Worm (Caenorhabditis elegans) whole organism, L1 larva: ENCODE results near the gene K07H8.9.

Experiments used
- C34B4.2 ChIP-seq: sonication (generic microtip); optimal IDR thresholded peaks from 2 replicates; lab custom pipeline; 2017; ENCODE audit warnings: mild to moderate bottlenecking, missing genetic modification characterization, missing compliant biosample characterization
- F16B12.6 ChIP-seq: fragments of 150-350 bp; optimal IDR thresholded peaks from 2 replicates; lab custom pipeline; 2014; ENCODE audit warnings: missing biosample characterization, missing genetic modification characterization
- blmp-1 ChIP-seq: fragments of 150-350 bp; optimal IDR thresholded peaks from 2 replicates; lab custom pipeline; 2014; ENCODE audit warnings: missing biosample characterization, missing genetic modification characterization
- ceh-63 ChIP-seq: fragments of 200-800 bp; sonication (Bioruptor generic); optimal IDR thresholded peaks from 2 replicates; lab custom pipeline; 2018; ENCODE audit warnings: mild to moderate bottlenecking, missing genetic modification characterization, missing compliant biosample characterization
- ceh-8 ChIP-seq: fragments of 200-800 bp; sonication (Bioruptor generic); optimal IDR thresholded peaks from 2 replicates; lab custom pipeline; 2018; ENCODE audit warnings: mild to moderate bottlenecking, missing genetic modification characterization, moderate library complexity, missing compliant biosample characterization
- ceh-90 ChIP-seq: sonication (generic microtip); optimal IDR thresholded peaks from 2 replicates; lab custom pipeline; 2016; ENCODE audit warnings: missing genetic modification characterization, missing compliant biosample characterization
- ces-1 ChIP-seq: fragments of 150-350 bp; optimal IDR thresholded peaks from 2 replicates; lab custom pipeline; 2014; ENCODE audit warnings: missing biosample characterization, missing genetic modification reagents, missing genetic modification characterization
- dpl-1 ChIP-seq, 3 experiments: fragments of 150-350 bp in 2 of 3; sonication (generic microtip) in 1 of 3; optimal IDR thresholded peaks; 2 replicates each; lab custom pipeline; 2014 to 2017; ENCODE audit warnings: missing biosample characterization in 3 of 3, missing genetic modification characterization in 3 of 3, missing genetic modification reagents in 3 of 3
- dsc-1 ChIP-seq: sonication (generic microtip); optimal IDR thresholded peaks from 2 replicates; lab custom pipeline; 2016; ENCODE audit warnings: mild to moderate bottlenecking, missing genetic modification characterization, missing compliant biosample characterization
- efl-3 ChIP-seq: fragments of 200-800 bp; sonication (Bioruptor generic); optimal IDR thresholded peaks from 2 replicates; lab custom pipeline; 2018; ENCODE audit warnings: mild to moderate bottlenecking, missing genetic modification characterization, missing compliant biosample characterization
- elt-3 ChIP-seq, 6 experiments: fragments of 150-350 bp in 1 of 6; sonication (generic microtip); optimal IDR thresholded peaks; 2 replicates each; lab custom pipeline; 2017 to 2018; ENCODE audit warnings: missing biosample characterization in 6 of 6, missing genetic modification characterization in 6 of 6, inconsistent platforms in 1 of 6
- fkh-8 ChIP-seq: sonication (generic microtip); optimal IDR thresholded peaks from 2 replicates; lab custom pipeline; 2016; ENCODE audit warnings: mild to moderate bottlenecking, missing genetic modification characterization, missing compliant biosample characterization
- hlh-17 ChIP-seq: fragments of 200-800 bp; sonication (Bioruptor generic); optimal IDR thresholded peaks from 2 replicates; lab custom pipeline; 2018; ENCODE audit warnings: missing genetic modification characterization, mild to moderate bottlenecking, missing compliant biosample characterization, moderate library complexity, borderline replicate concordance
- irx-1 ChIP-seq: sonication (generic microtip); optimal IDR thresholded peaks from 2 replicates; lab custom pipeline; 2016; ENCODE audit warnings: missing genetic modification characterization, missing compliant biosample characterization
- isw-1 ChIP-seq: fragments of 200-800 bp; sonication (Bioruptor generic); IDR thresholded peaks from 2 replicates; pipeline ENCODE4 v1.3.6; 2022; ENCODE audit warnings: missing genetic modification characterization, missing compliant biosample characterization
- jun-1 ChIP-seq: fragments of 150-350 bp; optimal IDR thresholded peaks from 2 replicates; lab custom pipeline; 2014; ENCODE audit warnings: missing biosample characterization, missing genetic modification reagents, missing genetic modification characterization
- lin-13 ChIP-seq: fragments of 150-350 bp; optimal IDR thresholded peaks from 2 replicates; lab custom pipeline; 2014; ENCODE audit warnings: missing biosample characterization, missing genetic modification reagents, missing genetic modification characterization
- lin-14 ChIP-seq: fragments of 200-800 bp; sonication (Bioruptor generic); optimal IDR thresholded peaks from 2 replicates; lab custom pipeline; 2018; ENCODE audit warnings: mild to moderate bottlenecking, missing genetic modification characterization, moderate library complexity, missing compliant biosample characterization
- lin-39 ChIP-seq: fragments of 150-350 bp; optimal IDR thresholded peaks from 2 replicates; lab custom pipeline; 2014; ENCODE audit warnings: missing biosample characterization, missing genetic modification reagents, missing genetic modification characterization
- lsy-2 ChIP-seq, 2 experiments: fragments of 150-350 bp; optimal IDR thresholded peaks; 2 replicates each; lab custom pipeline; 2014; ENCODE audit warnings: missing biosample characterization in 2 of 2, missing genetic modification characterization in 2 of 2
- mab-9 ChIP-seq: fragments of 200-800 bp; sonication (Bioruptor generic); IDR thresholded peaks from 2 replicates; pipeline ENCODE4 v1.3.6; 2022; ENCODE audit warnings: missing genetic modification reagents, missing genetic modification characterization, missing compliant biosample characterization
- mdl-1 ChIP-seq, 2 experiments: fragments of 150-350 bp; optimal IDR thresholded peaks; 2 replicates each; lab custom pipeline; 2014 to 2017; ENCODE audit warnings: missing biosample characterization in 2 of 2, missing genetic modification characterization in 2 of 2, inconsistent platforms in 1 of 2
- mef-2 ChIP-seq: fragments of 150-350 bp; optimal IDR thresholded peaks from 2 replicates; lab custom pipeline; 2014; ENCODE audit warnings: missing biosample characterization, missing genetic modification characterization
- nhr-11 ChIP-seq: fragments of 150-350 bp; optimal IDR thresholded peaks from 2 replicates; lab custom pipeline; 2014; ENCODE audit warnings: missing biosample characterization, missing genetic modification characterization
- nhr-12 ChIP-seq: sonication (generic microtip); optimal IDR thresholded peaks from 2 replicates; lab custom pipeline; 2017; ENCODE audit warnings: missing biosample characterization, missing genetic modification characterization
- nhr-19 ChIP-seq: fragments of 200-800 bp; sonication (Bioruptor generic); conservative IDR thresholded peaks from 2 replicates; pipeline ENCODE4 v1.3.6; 2022; ENCODE audit warnings: missing genetic modification characterization, missing compliant biosample characterization
- nhr-20 ChIP-seq: sonication (generic microtip); optimal IDR thresholded peaks from 2 replicates; lab custom pipeline; 2016; ENCODE audit warnings: mild to moderate bottlenecking, missing genetic modification characterization, missing compliant biosample characterization
- nhr-71 ChIP-seq: sonication (generic microtip); optimal IDR thresholded peaks from 2 replicates; lab custom pipeline; 2016; ENCODE audit warnings: mild to moderate bottlenecking, missing genetic modification characterization, moderate library complexity, missing compliant biosample characterization
- nhr-84 ChIP-seq: sonication (generic microtip); optimal IDR thresholded peaks from 2 replicates; lab custom pipeline; 2017; ENCODE audit warnings: missing biosample characterization, missing genetic modification characterization
- nhr-85 ChIP-seq: sonication (generic microtip); peaks from one replicate; lab custom pipeline; 2016; ENCODE audit warnings: missing genetic modification characterization, inconsistent platforms, missing compliant biosample characterization
- pag-3 ChIP-seq: sonication (generic microtip); optimal IDR thresholded peaks from 2 replicates; lab custom pipeline; 2017; ENCODE audit warnings: missing genetic modification characterization, mild to moderate bottlenecking, missing compliant biosample characterization, antibody characterized with exemption, borderline replicate concordance; ENCODE audit not compliant: insufficient read depth
- rnt-1 ChIP-seq: sonication (generic microtip); optimal IDR thresholded peaks from 2 replicates; lab custom pipeline; 2016; ENCODE audit warnings: mild to moderate bottlenecking, missing genetic modification characterization, moderate library complexity, missing compliant biosample characterization
- skn-1 ChIP-seq: fragments of 150-350 bp; optimal IDR thresholded peaks from 2 replicates; lab custom pipeline; 2014; ENCODE audit warnings: missing biosample characterization, missing genetic modification characterization
- snpc-4 ChIP-seq: fragments of 150-350 bp; optimal IDR thresholded peaks from 2 replicates; lab custom pipeline; 2014; ENCODE audit warnings: missing biosample characterization, missing genetic modification characterization
- sox-4 ChIP-seq: sonication (generic microtip); optimal IDR thresholded peaks from 2 replicates; lab custom pipeline; 2016; ENCODE audit warnings: missing genetic modification characterization, missing compliant biosample characterization
- sup-37 ChIP-seq: fragments of 200-800 bp; sonication (Bioruptor generic); optimal IDR thresholded peaks from 2 replicates; lab custom pipeline; 2018; ENCODE audit warnings: mild to moderate bottlenecking, missing genetic modification characterization, missing compliant biosample characterization
- tlp-1 ChIP-seq: fragments of 150-350 bp; optimal IDR thresholded peaks from 2 replicates; lab custom pipeline; 2014; ENCODE audit warnings: missing biosample characterization, missing genetic modification characterization
- vab-15 ChIP-seq: sonication (generic microtip); optimal IDR thresholded peaks from 2 replicates; lab custom pipeline; 2017; ENCODE audit warnings: missing genotype, mild to moderate bottlenecking, missing genetic modification characterization, missing compliant biosample characterization

The K07H8.9 gene

ce11 chrIV:8328913-8329312 is 42.6 kb upstream of the K07H8.9 start, which contains the start of gene F35H10.2:
Gene F35H10.2 (plus strand): TSS chrIV:8329213.
- no peak for TF ChIP-seq skn-1 (tag; lab: Kevin White, UChicago)
- TF ChIP-seq nhr-19, result no peak
- no peak for TF ChIP-seq vab-15
- TF ChIP-seq snpc-4 (tag; lab: Kevin White, UChicago), result no peak
- TF ChIP-seq efl-3, result no peak
- no peak for TF ChIP-seq sox-4 (tag; lab: Kevin White, UChicago)
- TF ChIP-seq nhr-11 (tag; lab: Kevin White, UChicago), result no peak
- TF ChIP-seq C34B4.2, result no peak
- TF ChIP-seq nhr-20, result no peak
- no peak for TF ChIP-seq irx-1 (tag; lab: Kevin White, UChicago)
- TF ChIP-seq lin-13 (GFP tag; lab: Kevin White, UChicago), result no peak
- TF ChIP-seq lsy-2 (tag; optimal IDR thresholded peaks at IDR 0.05; lab: Kevin White, UChicago), result no peak

- TF ChIP-seq ceh-8 (GFP tag; lab: Kevin White, UChicago) (no peak), nhr-71 (tag; lab: Kevin White, UChicago) (no peak), irx-1 (tag; lab: Kevin White, UChicago) (no peak)
Measured at ce11 chrIV:8325667-8326066, 39.4 kb upstream of the K07H8.9 start, which contains the start of gene F35H10.3. Gene F35H10.3 (plus strand): TSS chrIV:8325967.

ce11 chrIV:8318799-8319198 is 32.5 kb upstream of the K07H8.9 start:
- TF ChIP-seq nhr-85 (tag; lab: Kevin White, UChicago), result peak; percentile 71
- TF ChIP-seq jun-1 (tag; lab: Kevin White, UChicago), result no peak
- TF ChIP-seq ceh-63 (GFP tag; lab: Kevin White, UChicago), result no peak
- no peak for TF ChIP-seq isw-1 (GFP tag; lab: Robert Waterston, UW)
- TF ChIP-seq lin-14, result peak; percentile 40
- no peak for TF ChIP-seq fkh-8
- TF ChIP-seq elt-3 (tag; optimal IDR thresholded peaks at IDR 0.05; lab: Kevin White, UChicago), result no peak
- TF ChIP-seq blmp-1 (tag; lab: Kevin White, UChicago), result peak; percentile 76
- TF ChIP-seq rnt-1 (tag; lab: Kevin White, UChicago), result no peak

- TF ChIP-seq elt-3 (tag; optimal IDR thresholded peaks at IDR 0.05; lab: Kevin White, UChicago) (peak in 2 of 6 experiments; percentile 5 to 13), nhr-84 (tag; lab: Kevin White, UChicago) (no peak), lin-39 (tag; lab: Kevin White, UChicago) (no peak), lin-13 (GFP tag; lab: Kevin White, UChicago) (no peak), ceh-90 (no peak), vab-15 (no peak), hlh-17 (GFP tag; lab: Kevin White, UChicago) (no peak), nhr-19 (no peak), lin-14 (peak; percentile 39), mef-2 (tag; lab: Kevin White, UChicago) (no peak), rnt-1 (tag; lab: Kevin White, UChicago) (no peak), tlp-1 (tag; lab: Kevin White, UChicago) (no peak), pag-3 (tag; lab: Kevin White, UChicago) (no peak), jun-1 (tag; lab: Kevin White, UChicago) (no peak), snpc-4 (tag; lab: Kevin White, UChicago) (no peak), dsc-1 (no peak), ces-1 (no peak), sup-37 (no peak), dpl-1 (GFP tag; optimal IDR thresholded peaks at IDR 0.05; lab: Kevin White, UChicago) (no peak), mab-9 (no peak), irx-1 (tag; lab: Kevin White, UChicago) (no peak), F16B12.6 (tag; lab: Kevin White, UChicago) (no peak), mdl-1 (tag; optimal IDR thresholded peaks at IDR 0.05; lab: Kevin White, UChicago) (no peak), nhr-12 (tag; lab: Kevin White, UChicago) (no peak), blmp-1 (tag; lab: Kevin White, UChicago) (peak; percentile 97), skn-1 (tag; lab: Kevin White, UChicago) (no peak)
Measured at ce11 chrIV:8317800-8318199, 31.5 kb upstream of the K07H8.9 start.
